Worm (Caenorhabditis elegans): ENCODE measurements around the gene cank-26.

ce11 chrII:3978198-3978597, 3.3 kb upstream of the cank-26 start:
- TF ChIP-seq K12H6.12 (tag; optimal IDR thresholded peaks at IDR 0.05) (no peak), unc-62 (GFP tag; optimal IDR thresholded peaks at IDR 0.05) (no peak), nfya-1 (tag; optimal IDR thresholded peaks at IDR 0.05; ENCODE audit: borderline replicate concordance, insufficient read depth) (no peak), dpl-1 (GFP tag; optimal IDR thresholded peaks at IDR 0.05) (no peak), C17E4.6 (GFP tag; IDR thresholded peaks at IDR 0.05) (no peak), K11D2.4 (GFP tag; IDR thresholded peaks at IDR 0.05) (no peak), madf-8 (GFP tag; conservative IDR thresholded peaks at IDR 0.05) (no peak), efl-1 (GFP tag; optimal IDR thresholded peaks at IDR 0.05) (no peak), let-526 (GFP tag; IDR thresholded peaks at IDR 0.05) (no peak), B0035.1 (tag; optimal IDR thresholded peaks at IDR 0.05) (no peak), attf-5 (GFP tag; optimal IDR thresholded peaks at IDR 0.05) (no peak), B0261.1 (tag; optimal IDR thresholded peaks at IDR 0.05) (no peak), lin-35 (GFP tag; optimal IDR thresholded peaks at IDR 0.05) (no peak)

All from whole organism, young adult.